Fruit fly (Drosophila melanogaster) whole organism: Measurements from ENCODE around the gene CG14352.

Source experiments
- CG8478 ChIP-seq: fragments of >200 bp; optimal IDR thresholded peaks from 2 replicates; lab custom pipeline; 2018; ENCODE audit warnings: inconsistent platforms
- Dll ChIP-seq: fragments of >200 bp; optimal IDR thresholded peaks from 2 replicates; lab custom pipeline; 2017
- EcR ChIP-seq, 2 experiments: fragments of >200 bp; optimal IDR thresholded peaks; 2 replicates each; lab custom pipeline; 2017; ENCODE audit warnings: missing biosample characterization in 2 of 2, missing genetic modification characterization in 2 of 2, missing genetic modification reagents in 2 of 2
- pan ChIP-seq: fragments of >200 bp; optimal IDR thresholded peaks from 2 replicates; lab custom pipeline; 2017
- psq ChIP-seq: fragments of >200 bp; optimal IDR thresholded peaks from 2 replicates; lab custom pipeline; 2017
- usp ChIP-seq: fragments of >200 bp; optimal IDR thresholded peaks from 2 replicates; lab custom pipeline; 2017; ENCODE audit warnings: missing biosample characterization, missing genetic modification characterization, mixed read lengths

CG14352 gene

dm6 chr2L:1617712-1618111 is 6.5 kb downstream of the CG14352 start:
- TF ChIP-seq psq (no peak), Dll (lab: Kevin White, UChicago) (peak; percentile 49)

dm6 chr2L:1618696-1619095 is 7.5 kb downstream of the CG14352 start:
- TF ChIP-seq EcR (GFP tag; optimal IDR thresholded peaks at IDR 0.05; lab: Kevin White, UChicago), result no peak

- TF ChIP-seq usp (GFP tag; lab: Kevin White, UChicago), result no peak
Measured at dm6 chr2L:1619191-1619590, 8.0 kb downstream of the CG14352 start.

- TF ChIP-seq CG8478 (no peak), usp (GFP tag; lab: Kevin White, UChicago) (no peak), pan (lab: Kevin White, UChicago) (no peak), Dll (lab: Kevin White, UChicago) (no peak), EcR (GFP tag; optimal IDR thresholded peaks at IDR 0.05; lab: Kevin White, UChicago) (no peak), psq (no peak)
Measured at dm6 chr2L:1620797-1621196, 9.6 kb downstream of the CG14352 start.

- TF ChIP-seq CG8478, result no peak
- no peak for TF ChIP-seq pan (lab: Kevin White, UChicago)
- no peak for TF ChIP-seq EcR (GFP tag; optimal IDR thresholded peaks at IDR 0.05; lab: Kevin White, UChicago)
- no peak for TF ChIP-seq usp (GFP tag; lab: Kevin White, UChicago)
- no peak for TF ChIP-seq Dll (lab: Kevin White, UChicago)
Measured at dm6 chr2L:1624750-1625149, 13.5 kb downstream of the CG14352 start.

dm6 chr2L:1627824-1628501 is 16.8 kb downstream of the CG14352 start:
- TF ChIP-seq usp (GFP tag; lab: Kevin White, UChicago), result no peak

- TF ChIP-seq CG8478 (no peak), usp (GFP tag; lab: Kevin White, UChicago) (no peak), pan (lab: Kevin White, UChicago) (no peak), EcR (GFP tag; optimal IDR thresholded peaks at IDR 0.05; lab: Kevin White, UChicago) (no peak)
Measured at dm6 chr2L:1628502-1628864, 17.3 kb downstream of the CG14352 start.

dm6 chr2L:1629206-1629959 is 18.2 kb downstream of the CG14352 start:
- no peak for TF ChIP-seq pan (lab: Kevin White, UChicago)
- no peak for TF ChIP-seq psq
- TF ChIP-seq CG8478, result no peak
- no peak for TF ChIP-seq Dll (lab: Kevin White, UChicago)
- no peak for TF ChIP-seq usp (GFP tag; lab: Kevin White, UChicago)
- TF ChIP-seq EcR (GFP tag; optimal IDR thresholded peaks at IDR 0.05; lab: Kevin White, UChicago), result no peak

dm6 chr2L:1630576-1630975 is 19.4 kb downstream of the CG14352 start:
- TF ChIP-seq Dll (lab: Kevin White, UChicago) (no peak), CG8478 (no peak), EcR (GFP tag; optimal IDR thresholded peaks at IDR 0.05; lab: Kevin White, UChicago) (no peak), usp (GFP tag; lab: Kevin White, UChicago) (no peak), pan (lab: Kevin White, UChicago) (no peak), psq (no peak)

dm6 chr2L:1631441-1632313 is 20.5 kb downstream of the CG14352 start:
- no peak for TF ChIP-seq pan (lab: Kevin White, UChicago)
- no peak for TF ChIP-seq Dll (lab: Kevin White, UChicago)
- no peak for TF ChIP-seq EcR (GFP tag; optimal IDR thresholded peaks at IDR 0.05; lab: Kevin White, UChicago)
- no peak for TF ChIP-seq usp (GFP tag; lab: Kevin White, UChicago)
- no peak for TF ChIP-seq psq
- no peak for TF ChIP-seq CG8478

dm6 chr2L:1632730-1633172 is 21.5 kb downstream of the CG14352 start:
- TF ChIP-seq EcR (GFP tag; optimal IDR thresholded peaks at IDR 0.05; lab: Kevin White, UChicago), result no peak
- TF ChIP-seq usp (GFP tag; lab: Kevin White, UChicago), result no peak
- TF ChIP-seq psq, result no peak
- no peak for TF ChIP-seq pan (lab: Kevin White, UChicago)
- no peak for TF ChIP-seq Dll (lab: Kevin White, UChicago)
- TF ChIP-seq CG8478, result no peak

- no peak for TF ChIP-seq EcR (GFP tag; optimal IDR thresholded peaks at IDR 0.05; lab: Kevin White, UChicago)
- no peak for TF ChIP-seq pan (lab: Kevin White, UChicago)
- TF ChIP-seq Dll (lab: Kevin White, UChicago), result no peak
Measured at dm6 chr2L:1633397-1633796, 22.2 kb downstream of the CG14352 start.
